Fruit fly (Drosophila melanogaster) whole organism, embryonic: ENCODE data around the gene CG12299.
A peak's percentile ranks its signal among the peaks of the same experiment; 100 is the strongest.

Source experiments
- ATbp ChIP-seq: fragments of 200-800 bp; sonication (Bioruptor generic); optimal IDR thresholded peaks from 2 replicates; lab custom pipeline; 2017; ENCODE audit warnings: missing biosample characterization, mild to moderate bottlenecking, missing genetic modification characterization, missing genetic modification reagents
- Blimp-1 ChIP-seq: fragments of 200-800 bp; sonication (Bioruptor generic); optimal IDR thresholded peaks from 3 replicates; lab custom pipeline; 2018; ENCODE audit warnings: missing biosample characterization, missing genetic modification characterization, mild to moderate bottlenecking, moderate library complexity, missing genetic modification reagents
- CG10147 ChIP-seq: fragments of 200-800 bp; sonication (Bioruptor generic); optimal IDR thresholded peaks from 2 replicates; lab custom pipeline; 2019; ENCODE audit warnings: missing biosample characterization, mild to moderate bottlenecking, missing genetic modification characterization, moderate library complexity
- CG10543 ChIP-seq: fragments of 200-800 bp; sonication (Bioruptor generic); optimal IDR thresholded peaks from 3 replicates; lab custom pipeline; 2017; ENCODE audit warnings: missing biosample characterization, mild to moderate bottlenecking, missing genetic modification characterization, moderate library complexity
- CG11504 ChIP-seq: fragments of 200-800 bp; sonication (Bioruptor generic); optimal IDR thresholded peaks from 3 replicates; lab custom pipeline; 2019; ENCODE audit warnings: missing biosample characterization, mild to moderate bottlenecking, missing genetic modification characterization, moderate library complexity
- CG12744 ChIP-seq: fragments of 200-800 bp; sonication (Bioruptor generic); optimal IDR thresholded peaks from 2 replicates; lab custom pipeline; 2016; ENCODE audit warnings: missing biosample characterization, missing genetic modification characterization
- CG13624 ChIP-seq: fragments of 200-800 bp; sonication (Bioruptor generic); optimal IDR thresholded peaks from 2 replicates; lab custom pipeline; 2016; ENCODE audit warnings: missing biosample characterization, missing genetic modification characterization
- CG13775 ChIP-seq: fragments of 200-800 bp; sonication (Bioruptor generic); optimal IDR thresholded peaks from 3 replicates; lab custom pipeline; 2017; ENCODE audit warnings: missing biosample characterization, mild to moderate bottlenecking, missing genetic modification characterization
- CG16779 ChIP-seq: fragments of 200-800 bp; sonication (Bioruptor generic); IDR thresholded peaks from 2 replicates; pipeline ENCODE4 v1.3.6; 2022; ENCODE audit warnings: missing biosample characterization, missing genetic modification characterization
- CG2199 ChIP-seq: fragments of 200-800 bp; sonication (Bioruptor generic); IDR thresholded peaks from 3 replicates; pipeline ENCODE4 v1.3.6; 2022; ENCODE audit warnings: missing biosample characterization, missing genetic modification characterization
- CG2712 ChIP-seq: fragments of 200-800 bp; optimal IDR thresholded peaks from 3 replicates; lab custom pipeline; 2019; ENCODE audit warnings: missing biosample characterization, mild to moderate bottlenecking, missing genetic modification characterization, moderate library complexity
- CG30403 ChIP-seq: fragments of 200-800 bp; sonication (Bioruptor generic); optimal IDR thresholded peaks from 3 replicates; lab custom pipeline; 2016; ENCODE audit warnings: missing biosample characterization, missing genetic modification characterization
- CG32532 ChIP-seq: fragments of 200-800 bp; sonication (Bioruptor generic); IDR thresholded peaks from 2 replicates; pipeline ENCODE4 v1.3.6; 2022; ENCODE audit warnings: missing biosample characterization, missing genetic modification characterization
- CG4404 ChIP-seq: fragments of 200-800 bp; sonication (Bioruptor generic); IDR thresholded peaks from 2 replicates; pipeline ENCODE4 v1.3.6; 2022; ENCODE audit warnings: missing biosample characterization, missing genetic modification characterization
- CG5953 ChIP-seq: fragments of 200-800 bp; sonication (Bioruptor generic); IDR thresholded peaks from 2 replicates; pipeline ENCODE4 v1.3.6; 2022; ENCODE audit warnings: missing biosample characterization, missing genetic modification characterization
- CG9932 ChIP-seq: fragments of 200-800 bp; sonication (Bioruptor generic); IDR thresholded peaks from 2 replicates; pipeline ENCODE4 v1.3.6; 2022; ENCODE audit warnings: missing biosample characterization, missing genetic modification characterization
- D19B ChIP-seq: fragments of 200-800 bp; sonication (Bioruptor generic); optimal IDR thresholded peaks from 2 replicates; lab custom pipeline; 2017; ENCODE audit warnings: missing biosample characterization, mild to moderate bottlenecking, missing genetic modification characterization
- Hsf ChIP-seq: fragments of 200-800 bp; sonication (Bioruptor generic); optimal IDR thresholded peaks from 3 replicates; lab custom pipeline; 2016; ENCODE audit warnings: missing biosample characterization, missing genetic modification characterization
- MESR4 ChIP-seq: fragments of 200-800 bp; sonication (Bioruptor generic); optimal IDR thresholded peaks from 2 replicates; lab custom pipeline; 2018; ENCODE audit warnings: missing biosample characterization, mild to moderate bottlenecking, missing genetic modification characterization, moderate library complexity
- Max ChIP-seq: fragments of 200-800 bp; sonication (Bioruptor generic); optimal IDR thresholded peaks from 2 replicates; lab custom pipeline; 2016; ENCODE audit warnings: missing biosample characterization, mild to moderate bottlenecking, missing genetic modification characterization
- Med ChIP-seq: fragments of 200-800 bp; sonication (Bioruptor generic); peaks from one replicate; lab custom pipeline; 2016; ENCODE audit warnings: missing biosample characterization, missing genetic modification characterization, mild to moderate bottlenecking, inconsistent platforms, moderate library complexity
- NK7.1 ChIP-seq: fragments of 200-800 bp; sonication (Bioruptor generic); optimal IDR thresholded peaks from 3 replicates; lab custom pipeline; 2016; ENCODE audit warnings: missing biosample characterization, missing genetic modification characterization
- Opbp ChIP-seq: fragments of 200-800 bp; sonication (Bioruptor generic); IDR thresholded peaks from 3 replicates; pipeline ENCODE4 v1.3.6; 2022; ENCODE audit warnings: missing biosample characterization, missing genetic modification characterization; ENCODE audit not compliant: partially characterized antibody
- Optix ChIP-seq: fragments of 200-800 bp; sonication (Bioruptor generic); IDR thresholded peaks from 3 replicates; pipeline ENCODE4 v1.3.6; 2022; ENCODE audit warnings: missing biosample characterization, missing genetic modification characterization
- Pdp1 ChIP-seq, 2 experiments: fragments of 200-800 bp; sonication (Bioruptor generic); optimal IDR thresholded peaks; 3 replicates each; lab custom pipeline; 2016; ENCODE audit warnings: missing biosample characterization in 2 of 2, missing genetic modification characterization in 2 of 2, mild to moderate bottlenecking in 1 of 2, moderate library complexity in 1 of 2
- Scr ChIP-seq: fragments of 200-800 bp; sonication (Bioruptor generic); IDR thresholded peaks from 2 replicates; pipeline ENCODE4 v1.3.6; 2022; ENCODE audit warnings: missing biosample characterization, missing genetic modification characterization; ENCODE audit not compliant: partially characterized antibody
- Six4 ChIP-seq: fragments of 200-800 bp; sonication (Bioruptor generic); optimal IDR thresholded peaks from 2 replicates; lab custom pipeline; 2016; ENCODE audit warnings: missing biosample characterization, missing genetic modification characterization
- Xrp1 ChIP-seq: fragments of 200-800 bp; sonication (Bioruptor generic); IDR thresholded peaks from 2 replicates; pipeline ENCODE4 v1.3.6; 2022; ENCODE audit warnings: missing biosample characterization, missing genetic modification characterization
- abd-A ChIP-seq: fragments of 200-800 bp; sonication (Bioruptor generic); optimal IDR thresholded peaks from 3 replicates; lab custom pipeline; 2019; ENCODE audit warnings: missing biosample characterization, mild to moderate bottlenecking, missing genetic modification characterization, moderate library complexity
- az2 ChIP-seq: fragments of 200-800 bp; sonication (Bioruptor generic); optimal IDR thresholded peaks from 3 replicates; lab custom pipeline; 2016; ENCODE audit warnings: missing biosample characterization, missing genetic modification characterization
- bsh ChIP-seq, 2 experiments: fragments of 200-800 bp; sonication (Bioruptor generic); optimal IDR thresholded peaks; 2 replicates each; lab custom pipeline; 2017 to 2018; ENCODE audit warnings: mild to moderate bottlenecking in 2 of 2, missing biosample characterization in 2 of 2, missing genetic modification characterization in 2 of 2, moderate library complexity in 1 of 2
- chif ChIP-seq, 2 experiments: fragments of 200-800 bp; sonication (Bioruptor generic); optimal IDR thresholded peaks; 3 replicates each; lab custom pipeline; 2016; ENCODE audit warnings: missing biosample characterization in 2 of 2, missing genetic modification characterization in 2 of 2
- crol ChIP-seq: fragments of 200-800 bp; sonication (Bioruptor generic); IDR thresholded peaks from 2 replicates; pipeline ENCODE4 v1.3.6; 2022; ENCODE audit warnings: missing biosample characterization, missing genetic modification characterization
- crp ChIP-seq, 2 experiments: fragments of 200-800 bp; sonication (Bioruptor generic); optimal IDR thresholded peaks; 2 replicates in 1 of 2; 3 replicates in 1 of 2; lab custom pipeline; 2017; ENCODE audit warnings: missing biosample characterization in 2 of 2, missing genetic modification characterization in 2 of 2, mild to moderate bottlenecking in 1 of 2, moderate library complexity in 1 of 2
- hb ChIP-seq: fragments of 200-800 bp; sonication (Bioruptor generic); IDR thresholded peaks from 3 replicates; pipeline ENCODE4 v1.3.6; 2022; ENCODE audit warnings: missing biosample characterization, missing genetic modification characterization; ENCODE audit not compliant: partially characterized antibody
- inv ChIP-seq: fragments of 200-800 bp; sonication (Bioruptor generic); IDR thresholded peaks from 2 replicates; pipeline ENCODE4 v1.3.6; 2022; ENCODE audit warnings: missing biosample characterization, missing genetic modification characterization; ENCODE audit not compliant: partially characterized antibody
- maf-S ChIP-seq: fragments of 200-800 bp; sonication (Bioruptor generic); optimal IDR thresholded peaks from 2 replicates; lab custom pipeline; 2016; ENCODE audit warnings: missing biosample characterization, missing genetic modification characterization
- mirr ChIP-seq: fragments of 200-800 bp; sonication (Bioruptor generic); optimal IDR thresholded peaks from 3 replicates; lab custom pipeline; 2018; ENCODE audit warnings: missing biosample characterization, mild to moderate bottlenecking, missing genetic modification characterization
- nmo ChIP-seq: fragments of 200-800 bp; sonication (Bioruptor generic); optimal IDR thresholded peaks from 2 replicates; lab custom pipeline; 2018; ENCODE audit warnings: missing biosample characterization, mild to moderate bottlenecking, missing genetic modification characterization, moderate library complexity
- oc ChIP-seq: fragments of 200-800 bp; sonication (Bioruptor generic); optimal IDR thresholded peaks from 2 replicates; lab custom pipeline; 2018; ENCODE audit warnings: missing biosample characterization, mild to moderate bottlenecking, missing genetic modification characterization, moderate library complexity
- row ChIP-seq: fragments of 200-800 bp; sonication (Bioruptor generic); IDR thresholded peaks from 3 replicates; pipeline ENCODE4 v1.3.6; 2022; ENCODE audit warnings: missing biosample characterization, missing genetic modification characterization
- slbo ChIP-seq: fragments of 200-800 bp; sonication (Bioruptor generic); IDR thresholded peaks from 2 replicates; pipeline ENCODE4 v1.3.6; 2022; ENCODE audit warnings: missing biosample characterization, missing genetic modification characterization
- sqz ChIP-seq: fragments of 200-800 bp; sonication (Bioruptor generic); optimal IDR thresholded peaks from 3 replicates; lab custom pipeline; 2018; ENCODE audit warnings: missing biosample characterization, mild to moderate bottlenecking, missing genetic modification characterization
- vvl ChIP-seq: fragments of 200-800 bp; sonication (Bioruptor generic); IDR thresholded peaks from 2 replicates; pipeline ENCODE4 v1.3.6; 2022; ENCODE audit warnings: missing biosample characterization, missing genetic modification characterization

Gene CG12299

dm6 chr2L:10748218-10748617 is 11.1 kb downstream of the CG12299 start (continued):
- TF ChIP-seq MESR4 (GFP tag; lab: Kevin White, UChicago): no peak
- TF ChIP-seq CG32532: no peak
- TF ChIP-seq Max (GFP tag; lab: Kevin White, UChicago): no peak
- no peak for TF ChIP-seq crp (GFP tag; optimal IDR thresholded peaks at IDR 0.05; lab: Kevin White, UChicago)
- peak; percentile 29 for TF ChIP-seq ATbp
- TF ChIP-seq row (GFP tag; lab: Robert Waterston, UW): 0 out of 3 replicates have a peak, but pooled peaks have one; percentile 14
- TF ChIP-seq CG5953 (GFP tag; lab: Robert Waterston, UW): 0 out of 2 replicates have a peak, but pooled peaks have one; percentile 9
- TF ChIP-seq Xrp1 (GFP tag; lab: Robert Waterston, UW): peak; percentile 49; the same call in 1 of the 2 replicates
- peak in 1 of 2 experiments; percentile 17 for TF ChIP-seq bsh (GFP tag; optimal IDR thresholded peaks at IDR 0.05; lab: Kevin White, UChicago)
- no peak for TF ChIP-seq D19B (GFP tag; lab: Kevin White, UChicago)
- TF ChIP-seq CG11504 (tag; lab: Kevin White, UChicago): peak; percentile 47
- TF ChIP-seq CG2712 (tag; lab: Kevin White, UChicago): peak; percentile 14
- peak; percentile 11 for TF ChIP-seq CG30403 (GFP tag; lab: Kevin White, UChicago)
- 0 out of 3 replicates have a peak, but pooled peaks have one; percentile 21 for TF ChIP-seq CG2199
- TF ChIP-seq az2: peak; percentile 5
- TF ChIP-seq, all 482 proteins: peak for 37

- peak; percentile 35; the same call in 1 of the 2 replicates for TF ChIP-seq vvl (GFP tag; lab: Robert Waterston, UW)
- no peak for TF ChIP-seq CG16779 (GFP tag; lab: Robert Waterston, UW)
- TF ChIP-seq Pdp1 (GFP tag; optimal IDR thresholded peaks at IDR 0.05; lab: Kevin White, UChicago): peak in 1 of 2 experiments; percentile 77
- TF ChIP-seq abd-A (tag; lab: Kevin White, UChicago): peak; percentile 2
- TF ChIP-seq Scr (GFP tag; lab: Robert Waterston, UW): no peak
- peak; percentile 74 for TF ChIP-seq oc (tag; lab: Kevin White, UChicago)
- TF ChIP-seq Blimp-1 (GFP tag; lab: Kevin White, UChicago): peak; percentile 69
- peak; percentile 30 for TF ChIP-seq Med (GFP tag; lab: Kevin White, UChicago)
- peak; percentile 66 for TF ChIP-seq sqz (GFP tag; lab: Kevin White, UChicago)
Observed at dm6 chr2L:10749607-10750467, 12.7 kb downstream of the CG12299 start.

- TF ChIP-seq CG13624 (GFP tag; lab: Kevin White, UChicago): no peak
- TF ChIP-seq CG12744 (GFP tag; lab: Kevin White, UChicago): no peak
- TF ChIP-seq CG4404: no peak
- no peak for TF ChIP-seq crol (GFP tag; lab: Robert Waterston, UW)
- TF ChIP-seq maf-S (GFP tag; lab: Kevin White, UChicago): no peak
- no peak for TF ChIP-seq slbo (GFP tag; lab: Robert Waterston, UW)
- no peak for TF ChIP-seq Optix
- peak; percentile 6 for TF ChIP-seq mirr (GFP tag; lab: Kevin White, UChicago)
- TF ChIP-seq nmo (GFP tag; lab: Kevin White, UChicago): no peak
- no peak for TF ChIP-seq Opbp (GFP tag; lab: Robert Waterston, UW)
- TF ChIP-seq CG9932: no peak
- TF ChIP-seq hb (GFP tag; lab: Robert Waterston, UW): no peak
- TF ChIP-seq Six4 (GFP tag; lab: Kevin White, UChicago): no peak
- TF ChIP-seq CG10543 (GFP tag; lab: Kevin White, UChicago): peak; percentile 2
- no peak for TF ChIP-seq CG13775
- peak in 1 of 2 experiments; percentile 13 for TF ChIP-seq chif (GFP tag; optimal IDR thresholded peaks at IDR 0.05; lab: Kevin White, UChicago)
- no peak for TF ChIP-seq CG10147 (GFP tag; lab: Kevin White, UChicago)
- no peak for TF ChIP-seq Hsf (GFP tag; lab: Kevin White, UChicago)
- TF ChIP-seq inv (GFP tag; lab: Robert Waterston, UW): no peak
- TF ChIP-seq NK7.1 (GFP tag; lab: Kevin White, UChicago): no peak
Observed at dm6 chr2L:10750915-10751612, 13.9 kb downstream of the CG12299 start.
